Fruit fly (Drosophila melanogaster): Measurements from ENCODE around the gene CG17350.
A peak's percentile ranks its signal among the peaks of the same experiment; 100 is the strongest.

The CG17350 gene

dm6 chr2L:19432424-19433015 lies 51.8 kb downstream of the CG17350 start, which contains the start of gene Rab9:
Gene Rab9, plus strand, starts transcription at chr2L:19432574.
- TF ChIP-seq CG12942 (GFP tag; optimal IDR thresholded peaks at IDR 0.05) (no peak), CG3281 (GFP tag; optimal IDR thresholded peaks at IDR 0.05) (no peak), chn (GFP tag; optimal IDR thresholded peaks at IDR 0.05) (no peak), CG14965 (GFP tag; optimal IDR thresholded peaks at IDR 0.05; ENCODE audit: borderline replicate concordance) (no peak), CG18476 (GFP tag; optimal IDR thresholded peaks at IDR 0.05) (no peak), pzg (GFP tag; optimal IDR thresholded peaks at IDR 0.05) (peak; percentile 4), crc (GFP tag; optimal IDR thresholded peaks at IDR 0.05) (no peak), lmd (GFP tag; IDR thresholded peaks at IDR 0.05) (0 out of 2 replicates have a peak, but pooled peaks have one; percentile 7), btn (GFP tag; optimal IDR thresholded peaks at IDR 0.05) (no peak), Dp (GFP tag; optimal IDR thresholded peaks at IDR 0.05) (peak; percentile 53), Neu2 (GFP tag; optimal IDR thresholded peaks at IDR 0.05; ENCODE audit: borderline replicate concordance) (no peak), Nf-YA (GFP tag; IDR thresholded peaks at IDR 0.05) (no peak), CG8290 (GFP tag; optimal IDR thresholded peaks at IDR 0.05) (no peak), CG8290 (tag; optimal IDR thresholded peaks at IDR 0.05) (no peak), sima (GFP tag; optimal IDR thresholded peaks at IDR 0.05) (no peak), wdn (GFP tag; IDR thresholded peaks at IDR 0.05) (0 out of 2 replicates have a peak, but pooled peaks have one; percentile 16), CG32767 (GFP tag; IDR thresholded peaks at IDR 0.05) (no peak), wek (GFP tag; optimal IDR thresholded peaks at IDR 0.05) (no peak), tap (tag; optimal IDR thresholded peaks at IDR 0.05) (no peak), crp (GFP tag; optimal IDR thresholded peaks at IDR 0.05) (peak in 1 of 2 experiments; percentile 75), twi (tag; optimal IDR thresholded peaks at IDR 0.05) (no peak), CG5180 (GFP tag; optimal IDR thresholded peaks at IDR 0.05) (no peak), CG13287 (GFP tag; IDR thresholded peaks at IDR 0.05; ENCODE audit: partially characterized antibody) (peak; percentile 26; the same call in 1 of the 2 replicates), insv (GFP tag; optimal IDR thresholded peaks at IDR 0.05) (peak; percentile 1 to 87), Lpt (GFP tag; optimal IDR thresholded peaks at IDR 0.05) (no peak), CG7786 (GFP tag; optimal IDR thresholded peaks at IDR 0.05) (no peak), H15 (GFP tag; IDR thresholded peaks at IDR 0.05) (no peak), ase (GFP tag; IDR thresholded peaks at IDR 0.05) (no peak), ems (GFP tag; optimal IDR thresholded peaks at IDR 0.05) (no peak), eyg (GFP tag; optimal IDR thresholded peaks at IDR 0.05) (no peak), Hey (tag; optimal IDR thresholded peaks at IDR 0.05) (no peak), CG4328 (GFP tag; optimal IDR thresholded peaks at IDR 0.05) (no peak), Med (GFP tag) (peak; percentile 68), E2f2 (GFP tag; IDR thresholded peaks at IDR 0.05) (peak; percentile 69), CG1647 (GFP tag; optimal IDR thresholded peaks at IDR 0.05) (no peak), emc (GFP tag; optimal IDR thresholded peaks at IDR 0.05) (no peak), CG17385 (GFP tag; optimal IDR thresholded peaks at IDR 0.05) (no peak), NK7.1 (GFP tag; optimal IDR thresholded peaks at IDR 0.05) (no peak), psq (GFP tag; optimal IDR thresholded peaks at IDR 0.05) (no peak), CG34376 (GFP tag; optimal IDR thresholded peaks at IDR 0.05) (no peak), Poxn (GFP tag; IDR thresholded peaks at IDR 0.05) (no peak), pita (GFP tag; optimal IDR thresholded peaks at IDR 0.05) (no peak), Dll (GFP tag; IDR thresholded peaks at IDR 0.05; ENCODE audit: partially characterized antibody) (0 out of 4 replicates have a peak, but pooled peaks have one; percentile 22), B-H2 (GFP tag; optimal IDR thresholded peaks at IDR 0.05) (no peak), run (tag; optimal IDR thresholded peaks at IDR 0.05) (no peak), croc (GFP tag; conservative IDR thresholded peaks at IDR 0.05) (no peak), CG8765 (GFP tag; IDR thresholded peaks at IDR 0.05) (no peak), CG9817 (tag; optimal IDR thresholded peaks at IDR 0.05) (no peak), CG10267 (tag; optimal IDR thresholded peaks at IDR 0.05) (no peak), p53 (GFP tag; optimal IDR thresholded peaks at IDR 0.05) (no peak), mld (GFP tag; IDR thresholded peaks at IDR 0.05; ENCODE audit: partially characterized antibody) (0 out of 3 replicates have a peak, but pooled peaks have one; percentile 43)
